Fruit fly (Drosophila melanogaster): ENCODE measurements around the gene Rpn3.

Rpn3 gene

DNA sequence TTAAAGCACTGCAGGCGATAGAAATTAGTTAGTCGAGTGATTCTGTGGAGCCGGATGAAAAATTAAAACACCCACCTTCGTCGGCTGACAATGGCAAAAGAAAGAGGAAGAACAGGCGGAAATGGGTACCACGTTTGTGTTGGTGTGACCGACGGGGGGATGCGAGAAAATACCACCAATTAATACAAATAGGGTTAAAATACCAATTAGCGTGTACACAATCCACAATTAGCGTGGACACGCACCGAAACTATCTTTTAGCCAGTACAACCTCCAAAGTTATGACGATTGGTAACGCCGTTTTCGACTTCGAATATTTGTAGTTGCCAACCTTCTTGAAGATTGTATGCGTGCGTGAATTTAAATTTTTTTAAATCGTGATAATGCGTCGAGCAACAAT lies 42.5 kb upstream of the Rpn3 start, which contains the start of gene RpL30 (continued):
- peak; percentile 95 for TF ChIP-seq Meics (GFP tag; optimal IDR thresholded peaks at IDR 0.05)
- peak; percentile 75 for TF ChIP-seq sim (GFP tag; IDR thresholded peaks at IDR 0.05)
- TF ChIP-seq grau (tag; optimal IDR thresholded peaks at IDR 0.05): peak; percentile 80
- peak; percentile 40; the same call in 1 of the 2 replicates for TF ChIP-seq ato (GFP tag; IDR thresholded peaks at IDR 0.05; ENCODE audit: partially characterized antibody)
- TF ChIP-seq Aef1 (GFP tag; IDR thresholded peaks at IDR 0.05): peak; percentile 60
- peak; percentile 80 for TF ChIP-seq Awh (GFP tag; IDR thresholded peaks at IDR 0.05)
- TF ChIP-seq NC2β (GFP tag; optimal IDR thresholded peaks at IDR 0.05): peak; percentile 99
- peak; percentile 63 for TF ChIP-seq bbx (GFP tag; IDR thresholded peaks at IDR 0.05; ENCODE audit: partially characterized antibody)
- peak; percentile 59 for TF ChIP-seq CG15696 (tag; optimal IDR thresholded peaks at IDR 0.05)
- TF ChIP-seq chn (GFP tag; optimal IDR thresholded peaks at IDR 0.05): peak; percentile 78
- TF ChIP-seq Blimp-1 (GFP tag; optimal IDR thresholded peaks at IDR 0.05): peak; percentile 76
- TF ChIP-seq lola (GFP tag; optimal IDR thresholded peaks at IDR 0.05): peak in 1 of 3 experiments; percentile 62
- peak; percentile 62 for TF ChIP-seq ind (GFP tag; optimal IDR thresholded peaks at IDR 0.05)
- peak; percentile 89 for TF ChIP-seq Myb (GFP tag; optimal IDR thresholded peaks at IDR 0.05)

DNA sequence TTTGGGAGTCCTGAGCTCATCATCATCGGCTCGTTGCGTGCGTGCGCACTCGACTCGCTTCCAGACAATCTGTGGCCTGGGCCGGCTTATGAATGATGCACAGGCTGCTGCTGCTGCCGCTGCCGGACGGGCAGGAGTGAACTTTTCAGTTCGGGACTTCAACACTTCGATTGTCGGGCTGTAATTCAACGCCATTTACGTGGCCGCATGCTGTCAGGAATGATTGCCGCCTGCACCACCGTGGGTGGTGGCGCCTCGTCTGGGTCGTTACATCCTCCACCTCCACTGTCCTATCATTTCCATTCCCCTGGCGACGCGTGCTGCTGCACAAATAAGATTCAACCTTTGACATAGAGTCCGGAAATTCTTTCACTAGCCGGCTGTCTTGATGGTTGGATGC lies 41.6 kb upstream of the Rpn3 start:
- peak; percentile 29 for TF ChIP-seq Med (GFP tag)
- peak; percentile 26 for TF ChIP-seq abd-A (tag; optimal IDR thresholded peaks at IDR 0.05)
- TF ChIP-seq CG3163 (GFP tag; optimal IDR thresholded peaks at IDR 0.05): no peak
- no peak for TF ChIP-seq CG17912 (GFP tag; optimal IDR thresholded peaks at IDR 0.05)
- 0 out of 4 replicates have a peak, but pooled peaks have one; percentile 57 for TF ChIP-seq chinmo (GFP tag; IDR thresholded peaks at IDR 0.05; ENCODE audit: partially characterized antibody)
- TF ChIP-seq zen2 (GFP tag; IDR thresholded peaks at IDR 0.05; ENCODE audit: partially characterized antibody): 0 out of 3 replicates have a peak, but pooled peaks have one; percentile 38
- peak; percentile 26 for TF ChIP-seq sens (GFP tag)
- peak; percentile 96 for TF ChIP-seq Hey (tag; optimal IDR thresholded peaks at IDR 0.05)
- 0 out of 2 replicates have a peak, but pooled peaks have one; percentile 11 for TF ChIP-seq lmd (GFP tag; IDR thresholded peaks at IDR 0.05)

DNA sequence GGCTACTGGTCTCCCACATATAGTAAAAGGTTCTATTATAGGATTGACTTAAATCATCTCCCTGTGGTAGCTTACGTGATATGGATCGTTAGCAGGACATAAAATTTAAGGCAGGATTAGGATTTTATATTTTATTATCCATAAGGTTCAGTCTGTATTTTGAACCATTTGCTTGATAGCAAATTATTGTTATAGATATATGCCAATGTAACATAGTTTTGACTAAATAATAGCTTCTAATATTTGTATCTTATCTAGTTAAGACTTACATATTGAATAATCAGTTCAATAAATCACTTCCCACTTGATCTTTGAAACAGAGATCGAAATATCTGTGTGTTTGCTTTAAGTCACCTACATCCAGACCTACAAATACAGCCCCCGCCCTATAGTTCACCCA lies 41.0 kb upstream of the Rpn3 start, which contains the start of gene robl37BC:
Gene robl37BC, plus strand, starts transcription at position 301 of the 400 bp plus-strand sequence.
- no peak for TF ChIP-seq CG10979 (tag; optimal IDR thresholded peaks at IDR 0.05)
- no peak for TF ChIP-seq yki (optimal IDR thresholded peaks at IDR 0.05)
- TF ChIP-seq ttk (GFP tag; IDR thresholded peaks at IDR 0.05): no peak
- no peak for TF ChIP-seq emc (GFP tag; optimal IDR thresholded peaks at IDR 0.05)
- TF ChIP-seq Sry-β (GFP tag; optimal IDR thresholded peaks at IDR 0.05): no peak
- TF ChIP-seq Ets97D (GFP tag; optimal IDR thresholded peaks at IDR 0.05): no peak
- TF ChIP-seq Dad (GFP tag; optimal IDR thresholded peaks at IDR 0.05): no peak
- TF ChIP-seq CG10565 (GFP tag; optimal IDR thresholded peaks at IDR 0.05): no peak

DNA sequence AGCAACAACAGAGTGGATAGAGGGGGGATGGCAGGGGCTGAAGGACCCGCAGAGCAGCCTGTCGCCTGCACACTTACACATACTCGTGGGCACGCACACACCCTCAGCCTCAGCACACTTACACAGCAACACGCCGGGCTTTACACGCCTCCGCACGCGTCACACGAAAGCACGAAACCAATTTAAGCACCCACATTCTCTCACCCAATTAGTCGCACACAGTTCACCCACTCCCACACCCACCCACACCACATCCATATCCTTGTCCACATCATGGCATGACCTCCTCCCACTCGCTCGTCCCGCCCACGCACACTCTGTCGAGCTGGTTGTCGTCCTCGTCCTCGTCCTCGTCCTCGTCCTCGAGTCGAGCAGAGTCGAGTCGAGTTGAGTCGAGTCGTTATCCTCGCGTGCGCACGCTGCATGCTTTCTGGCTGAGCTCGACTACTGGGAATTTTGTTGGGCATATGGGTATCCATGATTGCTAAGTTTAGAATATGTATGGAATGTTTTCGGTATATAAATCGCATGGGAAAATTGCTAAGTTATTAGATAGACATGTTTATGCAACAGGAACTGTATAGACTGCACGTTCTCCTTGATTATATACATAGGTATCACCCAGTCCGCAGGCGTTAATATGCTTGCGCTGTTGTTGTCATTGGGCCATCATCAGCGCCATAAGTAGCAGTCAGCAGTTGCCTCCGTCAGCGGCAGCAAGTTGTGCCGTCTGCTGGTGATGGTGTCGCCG lies 39.5 kb upstream of the Rpn3 start:
- TF ChIP-seq Vsx1 (GFP tag; optimal IDR thresholded peaks at IDR 0.05) (peak; percentile 21), Tbp (GFP tag; optimal IDR thresholded peaks at IDR 0.05) (no peak), CG31441 (GFP tag; IDR thresholded peaks at IDR 0.05) (peak; percentile 80), Hr3 (GFP tag; optimal IDR thresholded peaks at IDR 0.05) (peak; percentile 77), jumu (GFP tag; optimal IDR thresholded peaks at IDR 0.05) (peak; percentile 84), CG17912 (GFP tag; optimal IDR thresholded peaks at IDR 0.05) (no peak), Sox100B (GFP tag; optimal IDR thresholded peaks at IDR 0.05) (peak; percentile 66), CG17829 (tag; optimal IDR thresholded peaks at IDR 0.05) (peak; percentile 67), CG11723 (GFP tag; optimal IDR thresholded peaks at IDR 0.05) (peak; percentile 50), CG14050 (GFP tag; IDR thresholded peaks at IDR 0.05) (peak; percentile 76), Atf3 (GFP tag; optimal IDR thresholded peaks at IDR 0.05) (peak; percentile 61), ro (GFP tag; IDR thresholded peaks at IDR 0.05) (peak; percentile 60; the same call in 1 of the 2 replicates), pan (optimal IDR thresholded peaks at IDR 0.05) (no peak), pan (GFP tag; optimal IDR thresholded peaks at IDR 0.05 in 1 of 2, IDR thresholded peaks at IDR 0.05 in 1 of 2) (peak in 1 of 2 experiments; percentile 89), CkIIα-i1 (GFP tag; IDR thresholded peaks at IDR 0.05) (no peak), ab (GFP tag; optimal IDR thresholded peaks at IDR 0.05) (no peak), CG5180 (GFP tag; optimal IDR thresholded peaks at IDR 0.05) (peak; percentile 65)
